Fruit fly (Drosophila melanogaster): ENCODE data around the gene Syx16.

Gene Syx16

dm6 chrX:20393580-20393979 lies at the start of gene Syx16:
Gene Syx16 (minus strand): TSS chrX:20393751.
- TF ChIP-seq Rel (GFP tag; optimal IDR thresholded peaks at IDR 0.05) (no peak), Rel (tag; optimal IDR thresholded peaks at IDR 0.05) (no peak), CrebA (GFP tag; optimal IDR thresholded peaks at IDR 0.05; ENCODE audit: borderline replicate concordance) (no peak)

dm6 chrX:20436866-20437265 lies 43.3 kb upstream of the Syx16 start:
- TF ChIP-seq Sp1 (GFP tag; optimal IDR thresholded peaks at IDR 0.05) (no peak), br (GFP tag; optimal IDR thresholded peaks at IDR 0.05) (no peak), GATAd (GFP tag; optimal IDR thresholded peaks at IDR 0.05) (no peak), woc (GFP tag; optimal IDR thresholded peaks at IDR 0.05) (no peak), foxo (GFP tag; optimal IDR thresholded peaks at IDR 0.05) (no peak), pan (optimal IDR thresholded peaks at IDR 0.05) (no peak), dsf (GFP tag; optimal IDR thresholded peaks at IDR 0.05; ENCODE audit: borderline replicate concordance) (no peak), rgr (GFP tag; optimal IDR thresholded peaks at IDR 0.05) (no peak), Dfd (GFP tag; optimal IDR thresholded peaks at IDR 0.05) (no peak), dmrt93B (GFP tag; optimal IDR thresholded peaks at IDR 0.05) (no peak), dl (GFP tag; optimal IDR thresholded peaks at IDR 0.05; ENCODE audit: insufficient read depth in 1 of 2, partially characterized antibody in 2 of 2) (no peak), Hnf4 (GFP tag; optimal IDR thresholded peaks at IDR 0.05) (no peak), jim (GFP tag; optimal IDR thresholded peaks at IDR 0.05) (no peak), h (GFP tag; optimal IDR thresholded peaks at IDR 0.05) (no peak)

dm6 chrX:20434534-20434933 lies 41.0 kb upstream of the Syx16 start:
- TF ChIP-seq Myc (optimal IDR thresholded peaks at IDR 0.05) (no peak), sage (GFP tag; optimal IDR thresholded peaks at IDR 0.05) (no peak), psq (GFP tag; optimal IDR thresholded peaks at IDR 0.05) (no peak), Jra (GFP tag; optimal IDR thresholded peaks at IDR 0.05) (no peak), dl (GFP tag; optimal IDR thresholded peaks at IDR 0.05; ENCODE audit: insufficient read depth in 1 of 2, partially characterized antibody in 2 of 2) (no peak), Sp1 (GFP tag; optimal IDR thresholded peaks at IDR 0.05) (no peak), foxo (GFP tag; optimal IDR thresholded peaks at IDR 0.05) (no peak), br (GFP tag; optimal IDR thresholded peaks at IDR 0.05) (no peak), sv (GFP tag; optimal IDR thresholded peaks at IDR 0.05) (no peak), Hnf4 (GFP tag; optimal IDR thresholded peaks at IDR 0.05) (no peak), N (GFP tag; optimal IDR thresholded peaks at IDR 0.05) (no peak), brk (GFP tag; optimal IDR thresholded peaks at IDR 0.05) (no peak), woc (GFP tag; optimal IDR thresholded peaks at IDR 0.05) (no peak), CrebA (GFP tag; optimal IDR thresholded peaks at IDR 0.05; ENCODE audit: borderline replicate concordance) (no peak), Rel (GFP tag; optimal IDR thresholded peaks at IDR 0.05) (no peak), Rel (tag; optimal IDR thresholded peaks at IDR 0.05) (no peak), lola (GFP tag; optimal IDR thresholded peaks at IDR 0.05) (no peak), dmrt93B (GFP tag; optimal IDR thresholded peaks at IDR 0.05) (no peak), GATAd (GFP tag; optimal IDR thresholded peaks at IDR 0.05) (no peak), Dif (GFP tag; optimal IDR thresholded peaks at IDR 0.05; ENCODE audit: partially characterized antibody) (no peak), ey (GFP tag; optimal IDR thresholded peaks at IDR 0.05) (no peak)

dm6 chrX:20433345-20434332 lies 40.1 kb upstream of the Syx16 start, which contains the start of gene CG1695:
Gene CG1695 (plus strand): TSS chrX:20433950.
- TF ChIP-seq Abd-B (GFP tag; optimal IDR thresholded peaks at IDR 0.05) = no peak
- TF ChIP-seq Myc (optimal IDR thresholded peaks at IDR 0.05) = no peak
- TF ChIP-seq woc (GFP tag; optimal IDR thresholded peaks at IDR 0.05) = peak; percentile 10
- no peak for TF ChIP-seq Hr78 (GFP tag; optimal IDR thresholded peaks at IDR 0.05)
- TF ChIP-seq CrebA (GFP tag; optimal IDR thresholded peaks at IDR 0.05; ENCODE audit: borderline replicate concordance) = no peak
- no peak for TF ChIP-seq sage (GFP tag; optimal IDR thresholded peaks at IDR 0.05)
- TF ChIP-seq Mio (GFP tag; optimal IDR thresholded peaks at IDR 0.05) = no peak
- TF ChIP-seq HLH106 (tag; optimal IDR thresholded peaks at IDR 0.05) = peak; percentile 35
- no peak for TF ChIP-seq psq (GFP tag; optimal IDR thresholded peaks at IDR 0.05)
- no peak for TF ChIP-seq foxo (GFP tag; optimal IDR thresholded peaks at IDR 0.05)
- TF ChIP-seq tai (GFP tag; optimal IDR thresholded peaks at IDR 0.05) = no peak
- peak; percentile 26 for TF ChIP-seq N (GFP tag; optimal IDR thresholded peaks at IDR 0.05)
- TF ChIP-seq OdsH (GFP tag; optimal IDR thresholded peaks at IDR 0.05) = no peak

All from whole organism, wandering third instar larva.